Worm (Caenorhabditis elegans) whole organism, young adult: ENCODE results near the gene snr-5.
A peak's percentile ranks its signal among the peaks of the same experiment; 100 is the strongest.

Experiments
- F10E7.11 ChIP-seq: sonication (generic microtip); optimal IDR thresholded peaks from 2 replicates; lab custom pipeline; 2017; ENCODE audit warnings: mild to moderate bottlenecking, missing genetic modification characterization, moderate library complexity, missing compliant biosample characterization
- F49E8.2 ChIP-seq: sonication (generic microtip); optimal IDR thresholded peaks from 3 replicates; lab custom pipeline; 2017; ENCODE audit warnings: missing genetic modification characterization, mild to moderate bottlenecking, missing compliant biosample characterization, antibody characterized with exemption, moderate library complexity; ENCODE audit not compliant: insufficient read depth
- K11D2.4 ChIP-seq: fragments of 200-800 bp; sonication (Bioruptor generic); IDR thresholded peaks from 2 replicates; pipeline ENCODE4 v1.3.6; 2022; ENCODE audit warnings: missing genetic modification reagents, missing genetic modification characterization, missing compliant biosample characterization
- akir-1 ChIP-seq: fragments of 200-800 bp; sonication (Bioruptor generic); optimal IDR thresholded peaks from 2 replicates; lab custom pipeline; 2018; ENCODE audit warnings: mild to moderate bottlenecking, missing genetic modification characterization, moderate library complexity, missing compliant biosample characterization
- athp-1 ChIP-seq: sonication (generic microtip); optimal IDR thresholded peaks from 2 replicates; lab custom pipeline; 2017; ENCODE audit warnings: mild to moderate bottlenecking, missing genetic modification characterization, missing compliant biosample characterization
- bed-1 ChIP-seq: fragments of 200-800 bp; sonication (Bioruptor generic); IDR thresholded peaks from 2 replicates; pipeline ENCODE4 v1.3.6; 2022; ENCODE audit warnings: missing genetic modification reagents, missing genetic modification characterization, missing compliant biosample characterization
- ccch-3 ChIP-seq: fragments of 200-800 bp; sonication (Bioruptor generic); optimal IDR thresholded peaks from 2 replicates; lab custom pipeline; 2018; ENCODE audit warnings: mild to moderate bottlenecking, missing genetic modification characterization, missing compliant biosample characterization
- dpl-1 ChIP-seq: fragments of 150-350 bp; optimal IDR thresholded peaks from 2 replicates; lab custom pipeline; 2014; ENCODE audit warnings: missing biosample characterization, missing genetic modification reagents, missing genetic modification characterization
- lin-40 ChIP-seq: sonication (generic microtip); optimal IDR thresholded peaks from 2 replicates; lab custom pipeline; 2016; ENCODE audit warnings: missing genetic modification characterization, mild to moderate bottlenecking, missing compliant biosample characterization, missing genotype, missing genetic modification reagents
- nhr-179 ChIP-seq: sonication (generic microtip); optimal IDR thresholded peaks from 2 replicates; lab custom pipeline; 2016; ENCODE audit warnings: mild to moderate bottlenecking, missing genetic modification characterization, missing compliant biosample characterization
- snpc-4 ChIP-seq, 5 experiments: fragments of 150-350 bp in 1 of 5; sonication (generic microtip) in 4 of 5; optimal IDR thresholded peaks; 2 replicates each; lab custom pipeline; 2014 to 2018; ENCODE audit warnings: missing genetic modification characterization in 5 of 5, missing biosample characterization in 3 of 5, antibody characterized with exemption in 2 of 5, mild to moderate bottlenecking in 2 of 5, missing compliant biosample characterization in 2 of 5, missing genotype in 2 of 5, moderate library complexity in 2 of 5, missing genetic modification reagents in 1 of 5
- somi-1 ChIP-seq: fragments of 200-800 bp; sonication (Bioruptor generic); optimal IDR thresholded peaks from 2 replicates; lab custom pipeline; 2018; ENCODE audit warnings: mild to moderate bottlenecking, missing genetic modification characterization, missing compliant biosample characterization
- xnd-1 ChIP-seq: sonication (generic microtip); optimal IDR thresholded peaks from 2 replicates; lab custom pipeline; 2016; ENCODE audit warnings: missing genotype, missing genetic modification reagents, missing genetic modification characterization, missing compliant biosample characterization

ce11 chrIII:7855468-7855867 is 6.4 kb upstream of the snr-5 start:
- no peak for TF ChIP-seq akir-1 (GFP tag; lab: Kevin White, UChicago)
- TF ChIP-seq bed-1 (GFP tag; lab: Robert Waterston, UW): no peak
- TF ChIP-seq lin-40 (tag; lab: Kevin White, UChicago): no peak
- TF ChIP-seq snpc-4 (GFP tag; optimal IDR thresholded peaks at IDR 0.05; lab: Kevin White, UChicago): peak; percentile 20
- peak in 1 of 4 experiments; percentile 53 for TF ChIP-seq snpc-4 (tag; optimal IDR thresholded peaks at IDR 0.05; lab: Kevin White, UChicago)
- TF ChIP-seq somi-1 (GFP tag; lab: Kevin White, UChicago): peak; percentile 12
- no peak for TF ChIP-seq dpl-1
- peak; percentile 11 for TF ChIP-seq athp-1
- no peak for TF ChIP-seq F10E7.11 (tag; lab: Kevin White, UChicago)
- TF ChIP-seq F49E8.2 (tag; lab: Kevin White, UChicago): peak; percentile 82
- TF ChIP-seq K11D2.4 (GFP tag; lab: Robert Waterston, UW): no peak
- TF ChIP-seq nhr-179: no peak
- TF ChIP-seq xnd-1: no peak
- no peak for TF ChIP-seq ccch-3
